Worm (Caenorhabditis elegans) whole organism, late embryonic: Measurements from ENCODE around the gene nlp-56.

Experiments
- eyg-1 ChIP-seq: sonication (generic microtip); optimal IDR thresholded peaks from 2 replicates; lab custom pipeline; 2016; ENCODE audit warnings: missing genotype, missing genetic modification characterization, missing compliant biosample characterization
- sdc-2 ChIP-seq: sonication (generic microtip); optimal IDR thresholded peaks from 2 replicates; lab custom pipeline; 2016; ENCODE audit warnings: missing genotype, missing genetic modification characterization, missing compliant biosample characterization
- unc-3 ChIP-seq, 2 experiments: fragments of 200-800 bp in 1 of 2; sonication (Bioruptor generic) in 1 of 2; sonication (generic microtip) in 1 of 2; conservative IDR thresholded peaks in 1 of 2; optimal IDR thresholded peaks in 1 of 2; 2 replicates each; pipeline versions ENCODE4 v1.3.6 to Lab custom; 2016 to 2022; ENCODE audit warnings: missing compliant biosample characterization in 2 of 2, missing genetic modification characterization in 2 of 2, missing genetic modification reagents in 1 of 2
- unc-55 ChIP-seq: sonication (generic microtip); optimal IDR thresholded peaks from 2 replicates; lab custom pipeline; 2017; ENCODE audit warnings: missing biosample characterization, missing genetic modification reagents, missing genetic modification characterization

DNA sequence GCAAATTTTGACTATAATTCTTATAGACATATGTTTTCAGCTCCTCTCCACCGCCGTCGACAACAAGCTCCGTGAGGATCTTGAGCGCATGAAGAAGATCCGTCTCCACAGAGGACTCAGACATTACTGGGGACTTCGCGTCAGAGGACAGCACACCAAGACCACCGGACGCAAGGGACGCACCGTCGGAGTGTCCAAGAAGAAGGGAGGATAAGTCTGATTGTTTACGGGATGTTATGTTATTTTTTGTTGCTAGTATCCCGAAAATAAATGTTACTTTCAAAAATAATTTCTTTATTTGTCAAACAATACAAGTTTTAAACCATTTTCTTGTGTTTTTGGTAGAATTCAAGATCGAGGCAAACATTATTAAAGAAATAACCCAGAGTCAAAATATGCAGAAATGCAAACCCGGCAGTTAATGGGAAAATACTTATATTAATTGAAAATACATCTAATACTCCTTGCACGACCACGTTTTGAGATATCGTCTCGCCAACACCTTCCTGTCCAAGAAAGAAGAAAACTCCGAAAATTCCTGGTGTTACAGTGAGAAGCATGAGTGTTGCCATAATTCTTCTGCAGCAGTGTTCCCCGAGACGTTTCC, 41.7 kb upstream of the nlp-56 start:
- TF ChIP-seq sdc-2 (tag; lab: Kevin White, UChicago), result no peak
- TF ChIP-seq unc-55 (GFP tag; lab: Kevin White, UChicago), result no peak
- TF ChIP-seq unc-3 (GFP tag; conservative IDR thresholded peaks at IDR 0.05; lab: Robert Waterston, UW), result no peak
- TF ChIP-seq unc-3 (tag; optimal IDR thresholded peaks at IDR 0.05; lab: Kevin White, UChicago), result no peak
- TF ChIP-seq eyg-1 (tag; lab: Kevin White, UChicago), result no peak
